Fruit fly (Drosophila melanogaster): ENCODE results near the gene COX5A.
A peak's percentile ranks its signal among the peaks of the same experiment; 100 is the strongest.

DNA sequence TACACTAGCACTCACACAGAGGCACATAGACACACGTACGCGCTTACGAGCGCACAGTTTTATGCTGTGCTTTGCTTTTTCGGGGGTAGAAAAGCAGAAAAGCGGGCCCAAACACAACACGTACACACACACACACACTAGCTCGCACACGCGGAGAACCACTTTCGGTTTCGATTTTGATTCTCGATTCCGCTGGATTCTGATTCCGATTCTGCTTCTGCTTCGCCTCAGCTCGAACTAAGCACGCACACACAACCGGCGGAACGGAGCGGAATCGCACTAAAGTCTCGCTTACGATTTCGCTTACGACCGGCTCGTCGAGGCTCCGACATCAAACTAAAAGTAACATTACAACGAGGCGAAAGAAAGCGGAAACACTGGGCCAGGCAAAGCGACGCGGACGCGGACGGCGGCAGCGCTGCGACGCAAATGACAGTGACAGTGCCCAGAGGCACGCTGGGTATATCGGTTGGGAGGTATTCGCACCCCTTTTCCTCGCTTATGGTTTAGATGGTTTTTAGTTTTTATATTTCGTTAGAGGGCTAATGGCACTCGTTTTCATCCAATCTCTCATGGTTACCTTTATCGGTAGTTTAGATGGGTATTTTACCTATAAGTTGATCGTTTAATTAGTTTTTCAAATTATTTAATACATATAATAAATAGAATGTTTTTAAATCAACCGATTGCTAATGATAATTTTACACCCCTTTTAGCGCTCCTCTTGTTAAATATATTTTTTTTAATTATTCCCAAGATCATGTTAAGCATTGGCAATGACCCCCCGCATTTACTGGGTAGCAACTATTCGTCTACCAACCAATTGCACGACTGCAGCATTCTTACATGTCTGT lies 40.9 kb upstream of the COX5A start:
- TF ChIP-seq Lpt (GFP tag; optimal IDR thresholded peaks at IDR 0.05), result peak; percentile 48
- TF ChIP-seq Sox102F (GFP tag; optimal IDR thresholded peaks at IDR 0.05), result peak; percentile 52
- peak; percentile 81 for TF ChIP-seq CG6854 (GFP tag; optimal IDR thresholded peaks at IDR 0.05)
- peak; percentile 73 for TF ChIP-seq CG6163 (GFP tag; IDR thresholded peaks at IDR 0.05)
- TF ChIP-seq lz (GFP tag; optimal IDR thresholded peaks at IDR 0.05), result peak; percentile 16
- TF ChIP-seq CG15336 (GFP tag; IDR thresholded peaks at IDR 0.05), result peak; percentile 8; the same call in 1 of the 2 replicates
- TF ChIP-seq CG10669 (GFP tag; optimal IDR thresholded peaks at IDR 0.05), result peak; percentile 7
- peak; percentile 44 for TF ChIP-seq CG6808 (GFP tag; optimal IDR thresholded peaks at IDR 0.05)
- peak; percentile 38 for TF ChIP-seq Smox (GFP tag; optimal IDR thresholded peaks at IDR 0.05)

Data from whole organism, prepupa.